Fruit fly (Drosophila melanogaster) whole organism, prepupa: ENCODE data around the gene CG42494.
A peak's percentile ranks its signal among the peaks of the same experiment; 100 is the strongest.

Experiments used
- Blimp-1 ChIP-seq: fragments of 200-800 bp; sonication (Bioruptor generic); optimal IDR thresholded peaks from 3 replicates; lab custom pipeline; 2017; ENCODE audit warnings: missing biosample characterization, missing genetic modification characterization, mild to moderate bottlenecking, moderate library complexity, missing genetic modification reagents
- CG10631 ChIP-seq: fragments of 200-800 bp; sonication (Bioruptor generic); optimal IDR thresholded peaks from 2 replicates; lab custom pipeline; 2016; ENCODE audit warnings: missing biosample characterization, missing genetic modification characterization
- CG10669 ChIP-seq: fragments of 200-800 bp; sonication (Bioruptor generic); optimal IDR thresholded peaks from 3 replicates; lab custom pipeline; 2018; ENCODE audit warnings: missing biosample characterization, mild to moderate bottlenecking, missing genetic modification characterization, moderate library complexity
- CG11762 ChIP-seq: fragments of 200-800 bp; sonication (Bioruptor generic); optimal IDR thresholded peaks from 3 replicates; lab custom pipeline; 2016; ENCODE audit warnings: missing biosample characterization, missing genetic modification characterization; ENCODE audit not compliant: insufficient read depth
- CG11902 ChIP-seq: fragments of 200-800 bp; sonication (Bioruptor generic); optimal IDR thresholded peaks from 3 replicates; lab custom pipeline; 2016; ENCODE audit warnings: missing biosample characterization, missing genetic modification characterization
- CG15336 ChIP-seq: fragments of 200-800 bp; sonication (Bioruptor generic); IDR thresholded peaks from 2 replicates; pipeline ENCODE4 v1.3.6; 2022; ENCODE audit warnings: missing biosample characterization, missing genetic modification characterization
- CG1621 ChIP-seq: fragments of 200-800 bp; sonication (Bioruptor generic); optimal IDR thresholded peaks from 3 replicates; lab custom pipeline; 2018; ENCODE audit warnings: missing biosample characterization, mild to moderate bottlenecking, missing genetic modification characterization
- CG16779 ChIP-seq: fragments of 200-800 bp; sonication (Bioruptor generic); optimal IDR thresholded peaks from 3 replicates; lab custom pipeline; 2017; ENCODE audit warnings: missing biosample characterization, mild to moderate bottlenecking, missing genetic modification characterization
- CG3032 ChIP-seq: fragments of 200-800 bp; optimal IDR thresholded peaks from 2 replicates; lab custom pipeline; 2019; ENCODE audit warnings: missing biosample characterization, mild to moderate bottlenecking, missing genetic modification characterization, moderate library complexity
- CG31627 ChIP-seq: fragments of 200-800 bp; sonication (Bioruptor generic); optimal IDR thresholded peaks from 3 replicates; lab custom pipeline; 2016; ENCODE audit warnings: missing biosample characterization, missing genetic modification characterization
- CG32006 ChIP-seq: fragments of 200-800 bp; sonication (Bioruptor generic); optimal IDR thresholded peaks from 3 replicates; lab custom pipeline; 2017; ENCODE audit warnings: missing biosample characterization, mild to moderate bottlenecking, missing genetic modification characterization
- CG34406 ChIP-seq: fragments of 200-800 bp; sonication (Bioruptor generic); optimal IDR thresholded peaks from 3 replicates; lab custom pipeline; 2016; ENCODE audit warnings: missing biosample characterization, missing genetic modification characterization
- CG3919 ChIP-seq: fragments of 200-800 bp; sonication (Bioruptor generic); optimal IDR thresholded peaks from 3 replicates; lab custom pipeline; 2016; ENCODE audit warnings: missing biosample characterization, missing genetic modification characterization
- CG4318 ChIP-seq: fragments of 200-800 bp; sonication (Bioruptor generic); optimal IDR thresholded peaks from 3 replicates; lab custom pipeline; 2017; ENCODE audit warnings: missing biosample characterization, mild to moderate bottlenecking, missing genetic modification characterization
- CG6163 ChIP-seq: fragments of 200-800 bp; sonication (Bioruptor generic); IDR thresholded peaks from 3 replicates; pipeline ENCODE4 v1.3.6; 2022; ENCODE audit warnings: missing biosample characterization, missing genetic modification characterization
- CG6276 ChIP-seq: fragments of 200-800 bp; sonication (Bioruptor generic); optimal IDR thresholded peaks from 2 replicates; lab custom pipeline; 2017; ENCODE audit warnings: missing biosample characterization, mild to moderate bottlenecking, missing genetic modification characterization
- CG6792 ChIP-seq: fragments of 200-800 bp; sonication (Bioruptor generic); optimal IDR thresholded peaks from 3 replicates; lab custom pipeline; 2016; ENCODE audit warnings: missing biosample characterization, missing genetic modification characterization
- CG6808 ChIP-seq: fragments of 200-800 bp; sonication (Bioruptor generic); optimal IDR thresholded peaks from 3 replicates; lab custom pipeline; 2017; ENCODE audit warnings: missing biosample characterization, missing genetic modification characterization, mild to moderate bottlenecking, moderate library complexity, missing genetic modification reagents
- CG6854 ChIP-seq: fragments of 200-800 bp; sonication (Bioruptor generic); optimal IDR thresholded peaks from 2 replicates; lab custom pipeline; 2017; ENCODE audit warnings: missing biosample characterization, mild to moderate bottlenecking, missing genetic modification characterization
- CG7368 ChIP-seq: fragments of 200-800 bp; sonication (Bioruptor generic); optimal IDR thresholded peaks from 3 replicates; lab custom pipeline; 2016; ENCODE audit warnings: missing biosample characterization, missing genetic modification characterization
- CG8119 ChIP-seq: fragments of 200-800 bp; sonication (Bioruptor generic); IDR thresholded peaks from 3 replicates; pipeline ENCODE4 v1.3.6; 2022; ENCODE audit warnings: missing biosample characterization, missing genetic modification characterization
- CG8319 ChIP-seq: fragments of 200-800 bp; sonication (Bioruptor generic); optimal IDR thresholded peaks from 3 replicates; lab custom pipeline; 2016; ENCODE audit warnings: missing biosample characterization, missing genetic modification characterization
- CG8632 ChIP-seq: fragments of 200-800 bp; sonication (Bioruptor generic); optimal IDR thresholded peaks from 3 replicates; lab custom pipeline; 2016; ENCODE audit warnings: missing biosample characterization, missing genetic modification characterization
- CG9139 ChIP-seq: fragments of 200-800 bp; sonication (Bioruptor generic); optimal IDR thresholded peaks from 3 replicates; lab custom pipeline; 2017; ENCODE audit warnings: missing biosample characterization, mild to moderate bottlenecking, missing genetic modification characterization
- Eip75B ChIP-seq: fragments of 200-800 bp; sonication (Bioruptor generic); optimal IDR thresholded peaks from 3 replicates; lab custom pipeline; 2016; ENCODE audit warnings: missing biosample characterization, missing genetic modification characterization
- Eip78C ChIP-seq: fragments of 200-800 bp; sonication (Bioruptor generic); peaks from one replicate; lab custom pipeline; 2016; ENCODE audit warnings: missing biosample characterization, missing genetic modification characterization
- Eip93F ChIP-seq: fragments of 200-800 bp; sonication (Bioruptor generic); optimal IDR thresholded peaks from 2 replicates; lab custom pipeline; 2016; ENCODE audit warnings: missing biosample characterization, mild to moderate bottlenecking, missing genetic modification characterization
- Ets21C ChIP-seq: fragments of 200-800 bp; sonication (Bioruptor generic); optimal IDR thresholded peaks from 3 replicates; lab custom pipeline; 2016; ENCODE audit warnings: missing biosample characterization, missing genetic modification characterization
- Ets96B ChIP-seq: fragments of 200-800 bp; optimal IDR thresholded peaks from 2 replicates; lab custom pipeline; 2019; ENCODE audit warnings: missing biosample characterization, mild to moderate bottlenecking, missing genetic modification characterization, moderate library complexity
- Gug ChIP-seq: fragments of 200-800 bp; sonication (Bioruptor generic); IDR thresholded peaks from 2 replicates; pipeline ENCODE4 v1.3.6; 2022; ENCODE audit warnings: missing biosample characterization, missing genetic modification characterization
- Hr38 ChIP-seq: sonication (Bioruptor generic); optimal IDR thresholded peaks from 2 replicates; lab custom pipeline; 2016; ENCODE audit warnings: missing biosample characterization, missing genetic modification characterization
- Hr39 ChIP-seq: fragments of 200-800 bp; sonication (Bioruptor generic); optimal IDR thresholded peaks from 2 replicates; lab custom pipeline; 2016; ENCODE audit warnings: missing biosample characterization, missing genetic modification characterization
- Lpt ChIP-seq: fragments of 200-800 bp; sonication (Bioruptor generic); optimal IDR thresholded peaks from 3 replicates; lab custom pipeline; 2016; ENCODE audit warnings: missing biosample characterization, missing genetic modification characterization
- Met ChIP-seq: fragments of 200-800 bp; sonication (Bioruptor generic); optimal IDR thresholded peaks from 3 replicates; lab custom pipeline; 2016; ENCODE audit warnings: missing biosample characterization, missing genetic modification characterization
- OdsH ChIP-seq: fragments of 200-800 bp; sonication (Bioruptor generic); optimal IDR thresholded peaks from 3 replicates; lab custom pipeline; 2016; ENCODE audit warnings: missing biosample characterization, missing genetic modification characterization
- Sox14 ChIP-seq: fragments of 200-800 bp; sonication (Bioruptor generic); optimal IDR thresholded peaks from 3 replicates; lab custom pipeline; 2016; ENCODE audit warnings: missing biosample characterization, missing genetic modification characterization
- Sox15 ChIP-seq: fragments of 200-800 bp; sonication (Bioruptor generic); optimal IDR thresholded peaks from 3 replicates; lab custom pipeline; 2016; ENCODE audit warnings: missing biosample characterization, missing genetic modification characterization
- achi ChIP-seq: fragments of 200-800 bp; sonication (Bioruptor generic); optimal IDR thresholded peaks from 3 replicates; lab custom pipeline; 2016; ENCODE audit warnings: missing biosample characterization, missing genetic modification characterization
- acj6 ChIP-seq: fragments of 200-800 bp; sonication (Bioruptor generic); optimal IDR thresholded peaks from 3 replicates; lab custom pipeline; 2016; ENCODE audit warnings: missing biosample characterization, missing genetic modification characterization
- cyc ChIP-seq: fragments of 200-800 bp; sonication (Bioruptor generic); optimal IDR thresholded peaks from 3 replicates; lab custom pipeline; 2016; ENCODE audit warnings: missing biosample characterization, missing genetic modification characterization
- dac ChIP-seq: fragments of 200-800 bp; sonication (Bioruptor generic); optimal IDR thresholded peaks from 2 replicates; lab custom pipeline; 2017; ENCODE audit warnings: missing biosample characterization, mild to moderate bottlenecking, missing genetic modification characterization
- eg ChIP-seq: fragments of 200-800 bp; sonication (Bioruptor generic); IDR thresholded peaks from 3 replicates; pipeline ENCODE4 v1.3.6; 2022; ENCODE audit warnings: missing biosample characterization, missing genetic modification characterization
- esn ChIP-seq: fragments of 200-800 bp; sonication (Bioruptor generic); optimal IDR thresholded peaks from 2 replicates; lab custom pipeline; 2016; ENCODE audit warnings: missing biosample characterization, mild to moderate bottlenecking, missing genetic modification characterization, moderate library complexity
- fd59A ChIP-seq: fragments of 200-800 bp; sonication (Bioruptor generic); optimal IDR thresholded peaks from 2 replicates; lab custom pipeline; 2017; ENCODE audit warnings: missing biosample characterization, mild to moderate bottlenecking, missing genetic modification characterization, missing genetic modification reagents
- fd85E ChIP-seq: fragments of 200-800 bp; sonication (Bioruptor generic); optimal IDR thresholded peaks from 3 replicates; lab custom pipeline; 2016; ENCODE audit warnings: missing biosample characterization, missing genetic modification characterization
- lz ChIP-seq: fragments of 200-800 bp; sonication (Bioruptor generic); optimal IDR thresholded peaks from 3 replicates; lab custom pipeline; 2016; ENCODE audit warnings: missing biosample characterization, missing genetic modification characterization
- net ChIP-seq: fragments of 200-800 bp; sonication (Bioruptor generic); optimal IDR thresholded peaks from 3 replicates; lab custom pipeline; 2016; ENCODE audit warnings: missing biosample characterization, missing genetic modification characterization
- pdm3 ChIP-seq: fragments of 200-800 bp; sonication (Bioruptor generic); optimal IDR thresholded peaks from 3 replicates; lab custom pipeline; 2016; ENCODE audit warnings: missing biosample characterization, missing genetic modification characterization
- salr ChIP-seq, 2 experiments: fragments of 200-800 bp; sonication (Bioruptor generic); optimal IDR thresholded peaks; 3 replicates each; lab custom pipeline; 2016 to 2018; ENCODE audit warnings: missing biosample characterization in 2 of 2, missing genetic modification characterization in 2 of 2, mild to moderate bottlenecking in 1 of 2
- spab ChIP-seq: fragments of 200-800 bp; sonication (Bioruptor generic); optimal IDR thresholded peaks from 2 replicates; lab custom pipeline; 2017; ENCODE audit warnings: missing biosample characterization, mild to moderate bottlenecking, missing genetic modification characterization, missing genetic modification reagents
- svp ChIP-seq: fragments of 200-800 bp; sonication (Bioruptor generic); peaks from one replicate; lab custom pipeline; 2016; ENCODE audit warnings: missing biosample characterization, missing genetic modification characterization
- topi ChIP-seq: fragments of 200-800 bp; sonication (Bioruptor generic); optimal IDR thresholded peaks from 3 replicates; lab custom pipeline; 2016; ENCODE audit warnings: missing biosample characterization, missing genetic modification characterization
- vri ChIP-seq: fragments of 200-800 bp; sonication (Bioruptor generic); optimal IDR thresholded peaks from 3 replicates; lab custom pipeline; 2016; ENCODE audit warnings: missing biosample characterization, mild to moderate bottlenecking, missing genetic modification characterization

Gene CG42494

DNA sequence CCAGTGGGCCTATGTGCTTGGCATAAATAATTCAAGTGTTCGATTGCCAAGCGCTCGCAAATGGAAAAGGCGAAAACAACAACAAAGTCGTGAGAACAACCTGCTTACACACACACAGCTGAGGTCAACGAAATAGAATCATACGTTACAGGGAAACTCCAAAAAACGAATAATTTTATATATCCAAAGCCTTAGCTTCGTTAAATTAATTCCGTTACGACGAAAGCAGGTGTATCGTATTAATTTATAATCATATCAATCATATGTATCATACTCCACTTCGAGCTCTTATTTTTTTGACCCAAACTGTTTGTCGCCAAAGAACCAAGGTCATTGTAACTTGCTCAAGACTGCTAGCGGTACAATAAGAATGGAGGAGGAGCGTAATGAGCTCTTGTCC is 4.7 kb upstream of the CG42494 start:
- peak; percentile 86 for TF ChIP-seq CG9139 (GFP tag; lab: Kevin White, UChicago)
- TF ChIP-seq CG11902 (GFP tag; lab: Kevin White, UChicago), result peak; percentile 83
- TF ChIP-seq Blimp-1 (GFP tag; lab: Kevin White, UChicago), result peak; percentile 76
- TF ChIP-seq Eip75B, result peak; percentile 96
- peak; percentile 93 for TF ChIP-seq Met
- no peak for TF ChIP-seq CG4318 (GFP tag; lab: Kevin White, UChicago)
- peak; percentile 77 for TF ChIP-seq Sox15
- TF ChIP-seq CG32006 (GFP tag; lab: Kevin White, UChicago), result peak; percentile 85
- TF ChIP-seq pdm3 (GFP tag; lab: Kevin White, UChicago), result peak; percentile 90
- peak; percentile 89 for TF ChIP-seq CG6854 (GFP tag; lab: Kevin White, UChicago)
- peak; percentile 67 for TF ChIP-seq fd85E (GFP tag; lab: Kevin White, UChicago)
- TF ChIP-seq CG6163, result peak; percentile 96
- peak; percentile 95 for TF ChIP-seq Ets96B (tag; lab: Kevin White, UChicago)
- TF ChIP-seq CG1621 (tag; lab: Kevin White, UChicago), result peak; percentile 92
- peak; percentile 92 for TF ChIP-seq spab
- peak; percentile 93 for TF ChIP-seq Sox14
- TF ChIP-seq CG8119, result peak; percentile 84
- TF ChIP-seq vri (GFP tag; lab: Kevin White, UChicago), result no peak
- TF ChIP-seq dac (GFP tag; lab: Kevin White, UChicago), result peak; percentile 35
- peak; percentile 93 for TF ChIP-seq CG6792 (GFP tag; lab: Kevin White, UChicago)
- TF ChIP-seq lz (GFP tag; lab: Kevin White, UChicago), result peak; percentile 93
- TF ChIP-seq salr (GFP tag; optimal IDR thresholded peaks at IDR 0.05; lab: Kevin White, UChicago), result peak in 1 of 2 experiments; percentile 84
- no peak for TF ChIP-seq OdsH (GFP tag; lab: Kevin White, UChicago)
- peak; percentile 94 for TF ChIP-seq topi (GFP tag; lab: Kevin White, UChicago)
- TF ChIP-seq net (GFP tag; lab: Kevin White, UChicago), result peak; percentile 87
- peak; percentile 93 for TF ChIP-seq CG10669
- TF ChIP-seq fd59A (GFP tag; lab: Kevin White, UChicago), result peak; percentile 85
- TF ChIP-seq CG8319, result peak; percentile 85
- TF ChIP-seq Eip78C (GFP tag; lab: Kevin White, UChicago), result peak; percentile 98
- no peak for TF ChIP-seq CG10631
- TF ChIP-seq CG6276 (GFP tag; lab: Kevin White, UChicago), result no peak
- TF ChIP-seq cyc (GFP tag; lab: Kevin White, UChicago), result peak; percentile 93
- peak; percentile 94 for TF ChIP-seq CG3919 (GFP tag; lab: Kevin White, UChicago)
- no peak for TF ChIP-seq achi
- no peak for TF ChIP-seq svp (GFP tag; lab: Kevin White, UChicago)
- TF ChIP-seq Lpt (GFP tag; lab: Kevin White, UChicago), result peak; percentile 76
- peak; percentile 83 for TF ChIP-seq CG11762
- TF ChIP-seq CG15336, result peak; percentile 88
- TF ChIP-seq eg (GFP tag; lab: Robert Waterston, UW), result peak; percentile 95
- peak; percentile 86 for TF ChIP-seq Eip93F (GFP tag; lab: Kevin White, UChicago)
- TF ChIP-seq CG7368 (GFP tag; lab: Kevin White, UChicago), result peak; percentile 88
- peak; percentile 88 for TF ChIP-seq Ets21C (GFP tag; lab: Kevin White, UChicago)
- TF ChIP-seq CG8632 (GFP tag; lab: Kevin White, UChicago), result peak; percentile 90
- peak; percentile 89 for TF ChIP-seq CG34406 (GFP tag; lab: Kevin White, UChicago)
- peak; percentile 94 for TF ChIP-seq esn (GFP tag; lab: Kevin White, UChicago)
- TF ChIP-seq Gug (GFP tag; lab: Robert Waterston, UW), result peak; percentile 86
- no peak for TF ChIP-seq Hr38 (GFP tag; lab: Kevin White, UChicago)
- TF ChIP-seq CG6808 (GFP tag; lab: Kevin White, UChicago), result peak; percentile 91
- peak; percentile 91 for TF ChIP-seq CG31627 (GFP tag; lab: Kevin White, UChicago)
- peak; percentile 89 for TF ChIP-seq acj6 (GFP tag; lab: Kevin White, UChicago)
- TF ChIP-seq Hr39 (GFP tag; lab: Kevin White, UChicago), result peak; percentile 95
- TF ChIP-seq CG16779 (tag; lab: Kevin White, UChicago), result peak; percentile 82
- TF ChIP-seq CG3032 (tag; lab: Kevin White, UChicago), result peak; percentile 91
